Worm (Caenorhabditis elegans) whole organism, late embryonic: ENCODE measurements around the gene C53D6.8.

Source experiments
- ceh-14 ChIP-seq: sonication (generic microtip); optimal IDR thresholded peaks from 2 replicates; lab custom pipeline; 2016; ENCODE audit warnings: missing genotype, missing genetic modification characterization, missing compliant biosample characterization
- ceh-19 ChIP-seq: fragments of 200-800 bp; sonication (Bioruptor generic); optimal IDR thresholded peaks from 2 replicates; lab custom pipeline; 2018; ENCODE audit warnings: mild to moderate bottlenecking, missing genetic modification characterization, missing compliant biosample characterization
- hlh-30 ChIP-seq: sonication (generic microtip); optimal IDR thresholded peaks from 2 replicates; lab custom pipeline; 2017; ENCODE audit warnings: antibody characterized with exemption, missing genetic modification characterization, missing compliant biosample characterization; ENCODE audit not compliant: insufficient read depth
- pag-3 ChIP-seq: sonication (generic microtip); optimal IDR thresholded peaks from 2 replicates; lab custom pipeline; 2016; ENCODE audit warnings: missing compliant biosample characterization, missing genetic modification characterization, borderline replicate concordance
- pha-4 ChIP-seq: fragments of 150-350 bp; optimal IDR thresholded peaks from 2 replicates; lab custom pipeline; 2018; ENCODE audit warnings: missing biosample characterization, missing genetic modification reagents, missing genetic modification characterization
- tbx-7 ChIP-seq: sonication (generic microtip); optimal IDR thresholded peaks from 2 replicates; lab custom pipeline; 2016; ENCODE audit warnings: missing genotype, missing genetic modification characterization, missing compliant biosample characterization

DNA sequence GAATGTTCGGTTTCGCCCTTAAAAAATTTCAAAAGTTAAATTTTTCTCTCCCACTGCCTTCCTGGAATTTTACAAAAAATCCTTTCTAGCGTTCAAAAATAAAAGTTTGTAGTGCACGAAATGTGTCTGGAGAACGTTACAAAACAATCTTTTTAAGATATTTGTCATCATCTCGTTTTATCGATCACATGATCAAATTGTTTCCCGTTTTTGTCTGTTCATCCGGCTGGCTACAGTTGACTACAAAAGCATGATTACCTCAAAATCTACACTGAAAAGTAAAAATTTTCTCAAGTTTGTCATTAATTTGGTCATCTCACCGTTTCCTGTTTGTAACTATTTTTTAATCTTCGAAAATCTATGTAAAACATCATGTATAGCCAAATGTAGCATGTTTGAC is 48.5 kb upstream of the C53D6.8 start:
- TF ChIP-seq ceh-19 (GFP tag; lab: Kevin White, UChicago) (no peak), hlh-30 (tag; lab: Kevin White, UChicago) (no peak), pha-4 (tag; lab: Kevin White, UChicago) (no peak), tbx-7 (no peak), pag-3 (tag; lab: Kevin White, UChicago) (no peak), ceh-14 (tag; lab: Kevin White, UChicago) (no peak)
